Fruit fly (Drosophila melanogaster) whole organism, prepupa: ENCODE results near the gene Ucp4B.

Experiments used
- Blimp-1 ChIP-seq: fragments of 200-800 bp; sonication (Bioruptor generic); optimal IDR thresholded peaks from 3 replicates; lab custom pipeline; 2017; ENCODE audit warnings: missing biosample characterization, missing genetic modification characterization, mild to moderate bottlenecking, moderate library complexity, missing genetic modification reagents
- CG10631 ChIP-seq: fragments of 200-800 bp; sonication (Bioruptor generic); optimal IDR thresholded peaks from 2 replicates; lab custom pipeline; 2016; ENCODE audit warnings: missing biosample characterization, missing genetic modification characterization
- CG10669 ChIP-seq: fragments of 200-800 bp; sonication (Bioruptor generic); optimal IDR thresholded peaks from 3 replicates; lab custom pipeline; 2018; ENCODE audit warnings: missing biosample characterization, mild to moderate bottlenecking, missing genetic modification characterization, moderate library complexity
- CG11294 ChIP-seq: fragments of 200-800 bp; sonication (Bioruptor generic); IDR thresholded peaks from 2 replicates; pipeline ENCODE4 v1.3.6; 2022; ENCODE audit warnings: missing biosample characterization, missing genetic modification characterization
- CG11762 ChIP-seq: fragments of 200-800 bp; sonication (Bioruptor generic); optimal IDR thresholded peaks from 3 replicates; lab custom pipeline; 2016; ENCODE audit warnings: missing biosample characterization, missing genetic modification characterization; ENCODE audit not compliant: insufficient read depth
- CG15336 ChIP-seq: fragments of 200-800 bp; sonication (Bioruptor generic); IDR thresholded peaks from 2 replicates; pipeline ENCODE4 v1.3.6; 2022; ENCODE audit warnings: missing biosample characterization, missing genetic modification characterization
- CG1621 ChIP-seq: fragments of 200-800 bp; sonication (Bioruptor generic); optimal IDR thresholded peaks from 3 replicates; lab custom pipeline; 2018; ENCODE audit warnings: missing biosample characterization, mild to moderate bottlenecking, missing genetic modification characterization
- CG31627 ChIP-seq: fragments of 200-800 bp; sonication (Bioruptor generic); optimal IDR thresholded peaks from 3 replicates; lab custom pipeline; 2016; ENCODE audit warnings: missing biosample characterization, missing genetic modification characterization
- CG3919 ChIP-seq: fragments of 200-800 bp; sonication (Bioruptor generic); optimal IDR thresholded peaks from 3 replicates; lab custom pipeline; 2016; ENCODE audit warnings: missing biosample characterization, missing genetic modification characterization
- CG6163 ChIP-seq: fragments of 200-800 bp; sonication (Bioruptor generic); IDR thresholded peaks from 3 replicates; pipeline ENCODE4 v1.3.6; 2022; ENCODE audit warnings: missing biosample characterization, missing genetic modification characterization
- CG6276 ChIP-seq: fragments of 200-800 bp; sonication (Bioruptor generic); optimal IDR thresholded peaks from 2 replicates; lab custom pipeline; 2017; ENCODE audit warnings: missing biosample characterization, mild to moderate bottlenecking, missing genetic modification characterization
- CG6792 ChIP-seq: fragments of 200-800 bp; sonication (Bioruptor generic); optimal IDR thresholded peaks from 3 replicates; lab custom pipeline; 2016; ENCODE audit warnings: missing biosample characterization, missing genetic modification characterization
- CG6808 ChIP-seq: fragments of 200-800 bp; sonication (Bioruptor generic); optimal IDR thresholded peaks from 3 replicates; lab custom pipeline; 2017; ENCODE audit warnings: missing biosample characterization, missing genetic modification characterization, mild to moderate bottlenecking, moderate library complexity, missing genetic modification reagents
- CG6854 ChIP-seq: fragments of 200-800 bp; sonication (Bioruptor generic); optimal IDR thresholded peaks from 2 replicates; lab custom pipeline; 2017; ENCODE audit warnings: missing biosample characterization, mild to moderate bottlenecking, missing genetic modification characterization
- CG7368 ChIP-seq: fragments of 200-800 bp; sonication (Bioruptor generic); optimal IDR thresholded peaks from 3 replicates; lab custom pipeline; 2016; ENCODE audit warnings: missing biosample characterization, missing genetic modification characterization
- CG8119 ChIP-seq: fragments of 200-800 bp; sonication (Bioruptor generic); IDR thresholded peaks from 3 replicates; pipeline ENCODE4 v1.3.6; 2022; ENCODE audit warnings: missing biosample characterization, missing genetic modification characterization
- CG8632 ChIP-seq: fragments of 200-800 bp; sonication (Bioruptor generic); optimal IDR thresholded peaks from 3 replicates; lab custom pipeline; 2016; ENCODE audit warnings: missing biosample characterization, missing genetic modification characterization
- CG9139 ChIP-seq: fragments of 200-800 bp; sonication (Bioruptor generic); optimal IDR thresholded peaks from 3 replicates; lab custom pipeline; 2017; ENCODE audit warnings: missing biosample characterization, mild to moderate bottlenecking, missing genetic modification characterization
- Eip75B ChIP-seq: fragments of 200-800 bp; sonication (Bioruptor generic); optimal IDR thresholded peaks from 3 replicates; lab custom pipeline; 2016; ENCODE audit warnings: missing biosample characterization, missing genetic modification characterization
- Ets21C ChIP-seq: fragments of 200-800 bp; sonication (Bioruptor generic); optimal IDR thresholded peaks from 3 replicates; lab custom pipeline; 2016; ENCODE audit warnings: missing biosample characterization, missing genetic modification characterization
- Ets96B ChIP-seq: fragments of 200-800 bp; optimal IDR thresholded peaks from 2 replicates; lab custom pipeline; 2019; ENCODE audit warnings: missing biosample characterization, mild to moderate bottlenecking, missing genetic modification characterization, moderate library complexity
- Hr38 ChIP-seq: sonication (Bioruptor generic); optimal IDR thresholded peaks from 2 replicates; lab custom pipeline; 2016; ENCODE audit warnings: missing biosample characterization, missing genetic modification characterization
- Hr4 ChIP-seq: fragments of 200-800 bp; sonication (Bioruptor generic); optimal IDR thresholded peaks from 3 replicates; lab custom pipeline; 2016; ENCODE audit warnings: missing biosample characterization, missing genetic modification characterization
- Lpt ChIP-seq: fragments of 200-800 bp; sonication (Bioruptor generic); optimal IDR thresholded peaks from 3 replicates; lab custom pipeline; 2016; ENCODE audit warnings: missing biosample characterization, missing genetic modification characterization
- Met ChIP-seq: fragments of 200-800 bp; sonication (Bioruptor generic); optimal IDR thresholded peaks from 3 replicates; lab custom pipeline; 2016; ENCODE audit warnings: missing biosample characterization, missing genetic modification characterization
- OdsH ChIP-seq: fragments of 200-800 bp; sonication (Bioruptor generic); optimal IDR thresholded peaks from 3 replicates; lab custom pipeline; 2016; ENCODE audit warnings: missing biosample characterization, missing genetic modification characterization
- Sox102F ChIP-seq: fragments of 200-800 bp; sonication (Bioruptor generic); optimal IDR thresholded peaks from 2 replicates; lab custom pipeline; 2016; ENCODE audit warnings: missing biosample characterization, mild to moderate bottlenecking, missing genetic modification characterization
- Sox14 ChIP-seq: fragments of 200-800 bp; sonication (Bioruptor generic); optimal IDR thresholded peaks from 3 replicates; lab custom pipeline; 2016; ENCODE audit warnings: missing biosample characterization, missing genetic modification characterization
- Sox15 ChIP-seq: fragments of 200-800 bp; sonication (Bioruptor generic); optimal IDR thresholded peaks from 3 replicates; lab custom pipeline; 2016; ENCODE audit warnings: missing biosample characterization, missing genetic modification characterization
- achi ChIP-seq: fragments of 200-800 bp; sonication (Bioruptor generic); optimal IDR thresholded peaks from 3 replicates; lab custom pipeline; 2016; ENCODE audit warnings: missing biosample characterization, missing genetic modification characterization
- cyc ChIP-seq: fragments of 200-800 bp; sonication (Bioruptor generic); optimal IDR thresholded peaks from 3 replicates; lab custom pipeline; 2016; ENCODE audit warnings: missing biosample characterization, missing genetic modification characterization
- dac ChIP-seq: fragments of 200-800 bp; sonication (Bioruptor generic); optimal IDR thresholded peaks from 2 replicates; lab custom pipeline; 2017; ENCODE audit warnings: missing biosample characterization, mild to moderate bottlenecking, missing genetic modification characterization
- eg ChIP-seq: fragments of 200-800 bp; sonication (Bioruptor generic); IDR thresholded peaks from 3 replicates; pipeline ENCODE4 v1.3.6; 2022; ENCODE audit warnings: missing biosample characterization, missing genetic modification characterization
- fd59A ChIP-seq: fragments of 200-800 bp; sonication (Bioruptor generic); optimal IDR thresholded peaks from 2 replicates; lab custom pipeline; 2017; ENCODE audit warnings: missing biosample characterization, mild to moderate bottlenecking, missing genetic modification characterization, missing genetic modification reagents
- fd85E ChIP-seq: fragments of 200-800 bp; sonication (Bioruptor generic); optimal IDR thresholded peaks from 3 replicates; lab custom pipeline; 2016; ENCODE audit warnings: missing biosample characterization, missing genetic modification characterization
- lz ChIP-seq: fragments of 200-800 bp; sonication (Bioruptor generic); optimal IDR thresholded peaks from 3 replicates; lab custom pipeline; 2016; ENCODE audit warnings: missing biosample characterization, missing genetic modification characterization
- net ChIP-seq: fragments of 200-800 bp; sonication (Bioruptor generic); optimal IDR thresholded peaks from 3 replicates; lab custom pipeline; 2016; ENCODE audit warnings: missing biosample characterization, missing genetic modification characterization
- pdm3 ChIP-seq: fragments of 200-800 bp; sonication (Bioruptor generic); optimal IDR thresholded peaks from 3 replicates; lab custom pipeline; 2016; ENCODE audit warnings: missing biosample characterization, missing genetic modification characterization
- spab ChIP-seq: fragments of 200-800 bp; sonication (Bioruptor generic); optimal IDR thresholded peaks from 2 replicates; lab custom pipeline; 2017; ENCODE audit warnings: missing biosample characterization, mild to moderate bottlenecking, missing genetic modification characterization, missing genetic modification reagents
- ss ChIP-seq, 2 experiments: fragments of 200-800 bp; sonication (Bioruptor generic); optimal IDR thresholded peaks; 2 replicates in 1 of 2; 3 replicates in 1 of 2; lab custom pipeline; 2017 to 2018; ENCODE audit warnings: mild to moderate bottlenecking in 2 of 2, missing biosample characterization in 2 of 2, missing genetic modification characterization in 2 of 2, moderate library complexity in 1 of 2
- svp ChIP-seq: fragments of 200-800 bp; sonication (Bioruptor generic); peaks from one replicate; lab custom pipeline; 2016; ENCODE audit warnings: missing biosample characterization, missing genetic modification characterization
- topi ChIP-seq: fragments of 200-800 bp; sonication (Bioruptor generic); optimal IDR thresholded peaks from 3 replicates; lab custom pipeline; 2016; ENCODE audit warnings: missing biosample characterization, missing genetic modification characterization
- vri ChIP-seq: fragments of 200-800 bp; sonication (Bioruptor generic); optimal IDR thresholded peaks from 3 replicates; lab custom pipeline; 2016; ENCODE audit warnings: missing biosample characterization, mild to moderate bottlenecking, missing genetic modification characterization

Gene Ucp4B

DNA sequence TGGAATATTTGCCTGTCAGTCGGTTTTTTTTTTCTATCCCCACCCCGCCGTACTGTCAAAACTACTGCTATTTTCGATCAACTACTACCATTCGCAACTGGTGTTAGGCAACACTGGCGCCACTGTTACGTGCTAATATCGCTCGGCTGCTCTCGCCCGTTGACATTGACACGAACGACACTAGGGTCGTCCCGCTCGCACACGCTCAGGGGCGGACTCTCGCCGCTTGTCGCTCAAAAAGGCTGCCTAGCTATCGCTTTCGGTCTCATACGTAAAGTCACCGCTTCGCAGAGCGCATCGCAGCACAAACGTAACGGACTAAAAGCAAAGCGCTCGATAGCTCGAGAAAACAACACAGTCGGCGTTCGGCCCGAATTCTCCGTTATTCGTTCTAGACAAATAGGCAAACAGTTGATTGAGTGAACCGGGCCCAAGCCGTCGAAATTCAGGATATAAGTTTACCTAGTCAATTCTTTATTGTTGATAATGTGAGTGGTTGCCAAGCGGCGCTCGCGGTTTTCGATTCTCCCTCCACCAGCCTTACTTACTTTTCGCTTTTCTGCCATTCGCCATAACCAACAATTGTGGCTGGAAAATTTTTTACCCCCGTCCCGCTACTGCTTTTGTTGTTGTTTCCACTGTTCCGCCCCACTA is 12.8 kb downstream of the Ucp4B start (continued):
- TF ChIP-seq CG6163 (GFP tag; lab: Robert Waterston, UW) (no peak), fd59A (peak; percentile 33), CG10669 (GFP tag; lab: Kevin White, UChicago) (peak; percentile 4), CG6276 (GFP tag; lab: Kevin White, UChicago) (no peak), cyc (GFP tag; lab: Kevin White, UChicago) (peak; percentile 34), CG31627 (GFP tag; lab: Kevin White, UChicago) (no peak), Sox15 (GFP tag; lab: Kevin White, UChicago) (no peak), CG10631 (GFP tag; lab: Kevin White, UChicago) (no peak), Hr4 (peak; percentile 14), CG6854 (GFP tag; lab: Kevin White, UChicago) (peak; percentile 50), CG6808 (GFP tag; lab: Kevin White, UChicago) (peak; percentile 28), CG7368 (peak; percentile 23), net (GFP tag; lab: Kevin White, UChicago) (peak; percentile 32), Lpt (GFP tag; lab: Kevin White, UChicago) (peak; percentile 2), vri (GFP tag; lab: Kevin White, UChicago) (peak; percentile 92), lz (GFP tag; lab: Kevin White, UChicago) (peak; percentile 45), CG6792 (peak; percentile 2), CG15336 (GFP tag; lab: Robert Waterston, UW) (no peak), fd85E (GFP tag; lab: Kevin White, UChicago) (no peak), CG8119 (no peak), CG3919 (GFP tag; lab: Kevin White, UChicago) (peak; percentile 57), CG11294 (GFP tag; lab: Robert Waterston, UW) (no peak), achi (peak; percentile 95), Sox102F (no peak), svp (peak; percentile 92), eg (GFP tag; lab: Robert Waterston, UW) (no peak), Ets21C (GFP tag; lab: Kevin White, UChicago) (no peak), CG9139 (GFP tag; lab: Kevin White, UChicago) (peak; percentile 28), Eip75B (peak; percentile 48), Hr38 (GFP tag; lab: Kevin White, UChicago) (no peak), CG1621 (tag; lab: Kevin White, UChicago) (peak; percentile 88), OdsH (GFP tag; lab: Kevin White, UChicago) (peak; percentile 23), Ets96B (tag; lab: Kevin White, UChicago) (peak; percentile 29), Blimp-1 (no peak)

DNA sequence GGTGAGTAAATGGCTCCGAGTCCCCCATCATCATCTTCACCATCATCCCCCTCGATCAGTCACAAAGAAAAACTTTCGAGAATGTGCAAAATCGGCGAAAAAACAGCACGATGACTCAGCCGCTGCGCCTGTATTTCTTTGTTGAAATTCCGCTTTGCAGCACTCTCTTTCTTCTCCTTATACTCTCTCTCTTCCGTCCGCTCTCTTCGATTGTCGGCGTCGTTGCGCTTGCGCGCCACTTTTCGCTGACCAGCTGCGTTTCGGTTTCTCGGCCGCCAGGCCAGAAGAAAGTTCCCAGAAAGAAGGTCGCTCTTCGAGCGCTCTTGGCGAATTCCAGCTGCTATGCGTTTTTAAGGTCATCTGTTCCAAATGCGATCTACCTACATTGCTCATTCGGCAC is 13.6 kb downstream of the Ucp4B start:
- TF ChIP-seq net (GFP tag; lab: Kevin White, UChicago) (no peak), ss (GFP tag; optimal IDR thresholded peaks at IDR 0.05; lab: Kevin White, UChicago) (no peak), dac (no peak), Ets21C (GFP tag; lab: Kevin White, UChicago) (no peak), CG6854 (GFP tag; lab: Kevin White, UChicago) (peak; percentile 2), CG11762 (GFP tag; lab: Kevin White, UChicago) (no peak), fd59A (no peak), CG9139 (GFP tag; lab: Kevin White, UChicago) (no peak), OdsH (GFP tag; lab: Kevin White, UChicago) (no peak), Eip75B (peak; percentile 7), achi (no peak), Blimp-1 (peak; percentile 20), topi (no peak), CG6276 (GFP tag; lab: Kevin White, UChicago) (no peak), Lpt (GFP tag; lab: Kevin White, UChicago) (no peak), Met (GFP tag; lab: Kevin White, UChicago) (no peak), CG8119 (no peak), svp (peak; percentile 35), Hr4 (no peak), CG8632 (GFP tag; lab: Kevin White, UChicago) (no peak), pdm3 (GFP tag; lab: Kevin White, UChicago) (no peak), fd85E (GFP tag; lab: Kevin White, UChicago) (no peak), Sox14 (GFP tag; lab: Kevin White, UChicago) (peak; percentile 55), spab (GFP tag; lab: Kevin White, UChicago) (no peak), vri (GFP tag; lab: Kevin White, UChicago) (no peak), lz (GFP tag; lab: Kevin White, UChicago) (no peak)
